Fruit fly (Drosophila melanogaster) whole organism, embryonic: Measurements from ENCODE around the gene CG33181.
A peak's percentile ranks its signal among the peaks of the same experiment; 100 is the strongest.

Experiments
- Adf1 ChIP-seq: fragments of 200-800 bp; sonication (Bioruptor generic); IDR thresholded peaks from 2 replicates; pipeline ENCODE4 v1.3.6; 2022; ENCODE audit warnings: missing biosample characterization, missing genetic modification characterization
- Antp ChIP-seq: fragments of 200-800 bp; sonication (Bioruptor generic); optimal IDR thresholded peaks from 3 replicates; lab custom pipeline; 2016; ENCODE audit warnings: missing biosample characterization, missing genetic modification characterization
- Atf3 ChIP-seq: fragments of 200-800 bp; sonication (Bioruptor generic); optimal IDR thresholded peaks from 3 replicates; lab custom pipeline; 2016; ENCODE audit warnings: missing biosample characterization, missing genetic modification characterization
- Bdp1 ChIP-seq: fragments of 200-800 bp; sonication (Bioruptor generic); optimal IDR thresholded peaks from 3 replicates; lab custom pipeline; 2016; ENCODE audit warnings: missing biosample characterization, missing genetic modification characterization
- CG12104 ChIP-seq: fragments of 200-800 bp; sonication (Bioruptor generic); optimal IDR thresholded peaks from 3 replicates; lab custom pipeline; 2016; ENCODE audit warnings: missing biosample characterization, missing genetic modification characterization
- CG12769 ChIP-seq: fragments of 200-800 bp; sonication (Bioruptor generic); optimal IDR thresholded peaks from 2 replicates; lab custom pipeline; 2019; ENCODE audit warnings: missing biosample characterization, mild to moderate bottlenecking, missing genetic modification characterization, moderate library complexity
- CG13296 ChIP-seq: fragments of 200-800 bp; sonication (Bioruptor generic); optimal IDR thresholded peaks from 3 replicates; lab custom pipeline; 2018; ENCODE audit warnings: missing biosample characterization, mild to moderate bottlenecking, missing genetic modification characterization
- CG15269 ChIP-seq: fragments of 200-800 bp; sonication (Bioruptor generic); optimal IDR thresholded peaks from 2 replicates; lab custom pipeline; 2018; ENCODE audit warnings: missing biosample characterization, mild to moderate bottlenecking, missing genetic modification characterization, moderate library complexity
- CG15601 ChIP-seq: fragments of 200-800 bp; sonication (Bioruptor generic); optimal IDR thresholded peaks from 3 replicates; lab custom pipeline; 2019; ENCODE audit warnings: missing biosample characterization, mild to moderate bottlenecking, missing genetic modification characterization, moderate library complexity
- CG17612 ChIP-seq: fragments of 200-800 bp; sonication (Bioruptor generic); IDR thresholded peaks from 2 replicates; pipeline ENCODE4 v1.3.6; 2022; ENCODE audit warnings: missing biosample characterization, missing genetic modification characterization
- CG18619 ChIP-seq: fragments of 200-800 bp; sonication (Bioruptor generic); optimal IDR thresholded peaks from 3 replicates; lab custom pipeline; 2017; ENCODE audit warnings: missing biosample characterization, mild to moderate bottlenecking, missing genetic modification characterization
- CG4360 ChIP-seq: fragments of 200-800 bp; sonication (Bioruptor generic); IDR thresholded peaks from 2 replicates; pipeline ENCODE4 v1.3.6; 2022; ENCODE audit warnings: missing biosample characterization, missing genetic modification characterization
- CG4424 ChIP-seq: fragments of 200-800 bp; sonication (Bioruptor generic); optimal IDR thresholded peaks from 3 replicates; lab custom pipeline; 2016; ENCODE audit warnings: missing biosample characterization, missing genetic modification characterization
- CG8290 ChIP-seq, 3 experiments: fragments of 200-800 bp; sonication (Bioruptor generic); optimal IDR thresholded peaks; 2 replicates each; lab custom pipeline; 2016 to 2019; ENCODE audit warnings: missing biosample characterization in 3 of 3, missing genetic modification characterization in 3 of 3, mild to moderate bottlenecking in 2 of 3, moderate library complexity in 1 of 3
- CG9817 ChIP-seq: fragments of 200-800 bp; sonication (Bioruptor generic); optimal IDR thresholded peaks from 2 replicates; lab custom pipeline; 2018; ENCODE audit warnings: missing biosample characterization, mild to moderate bottlenecking, missing genetic modification characterization, moderate library complexity
- CHES-1-like ChIP-seq: fragments of 200-800 bp; sonication (Bioruptor generic); optimal IDR thresholded peaks from 2 replicates; lab custom pipeline; 2016; ENCODE audit warnings: missing biosample characterization, missing genetic modification characterization
- Dek ChIP-seq: fragments of 200-800 bp; sonication (Bioruptor generic); optimal IDR thresholded peaks from 3 replicates; lab custom pipeline; 2019; ENCODE audit warnings: missing biosample characterization, mild to moderate bottlenecking, missing genetic modification characterization, moderate library complexity
- Dip2 ChIP-seq: fragments of 200-800 bp; sonication (Bioruptor generic); IDR thresholded peaks from 2 replicates; pipeline ENCODE4 v1.3.6; 2022; ENCODE audit warnings: missing biosample characterization, missing genetic modification characterization
- Dll ChIP-seq: fragments of 200-800 bp; sonication (Bioruptor generic); IDR thresholded peaks from 4 replicates; pipeline ENCODE4 v1.3.6; 2022; ENCODE audit warnings: missing biosample characterization, missing genetic modification characterization; ENCODE audit not compliant: partially characterized antibody
- HmgZ ChIP-seq: fragments of 200-800 bp; sonication (Bioruptor generic); optimal IDR thresholded peaks from 2 replicates; lab custom pipeline; 2018; ENCODE audit warnings: missing biosample characterization, mild to moderate bottlenecking, missing genetic modification characterization
- Hr78 ChIP-seq, 2 experiments: fragments of 200-800 bp in 1 of 2; fragments of >200 bp in 1 of 2; sonication (Bioruptor generic) in 1 of 2; optimal IDR thresholded peaks; 2 replicates each; lab custom pipeline; 2017 to 2019; ENCODE audit warnings: missing biosample characterization in 2 of 2, missing genetic modification characterization in 2 of 2, mild to moderate bottlenecking in 1 of 2, moderate library complexity in 1 of 2
- NFAT ChIP-seq: fragments of 200-800 bp; sonication (Bioruptor generic); IDR thresholded peaks from 2 replicates; pipeline ENCODE4 v1.3.6; 2022; ENCODE audit warnings: missing biosample characterization, missing genetic modification characterization
- Sry-δ ChIP-seq: fragments of 200-800 bp; sonication (Bioruptor generic); optimal IDR thresholded peaks from 2 replicates; lab custom pipeline; 2016; ENCODE audit warnings: missing biosample characterization, missing genetic modification characterization
- Vsx1 ChIP-seq: fragments of 200-800 bp; sonication (Bioruptor generic); optimal IDR thresholded peaks from 2 replicates; lab custom pipeline; 2017; ENCODE audit warnings: missing biosample characterization, mild to moderate bottlenecking, missing genetic modification characterization, missing genetic modification reagents
- Xrp1 ChIP-seq: fragments of 200-800 bp; sonication (Bioruptor generic); IDR thresholded peaks from 2 replicates; pipeline ENCODE4 v1.3.6; 2022; ENCODE audit warnings: missing biosample characterization, missing genetic modification characterization
- aop ChIP-seq: fragments of 200-800 bp; sonication (Bioruptor generic); IDR thresholded peaks from 2 replicates; pipeline ENCODE4 v1.3.6; 2022; ENCODE audit warnings: missing biosample characterization, missing genetic modification characterization
- cas ChIP-seq: fragments of 200-800 bp; sonication (Bioruptor generic); IDR thresholded peaks from 2 replicates; pipeline ENCODE4 v1.3.6; 2022; ENCODE audit warnings: missing biosample characterization, missing genetic modification characterization
- cg ChIP-seq: fragments of 200-800 bp; sonication (Bioruptor generic); optimal IDR thresholded peaks from 3 replicates; lab custom pipeline; 2019; ENCODE audit warnings: missing biosample characterization, mild to moderate bottlenecking, missing genetic modification characterization, moderate library complexity
- chn ChIP-seq: fragments of 200-800 bp; sonication (Bioruptor generic); optimal IDR thresholded peaks from 2 replicates; lab custom pipeline; 2016; ENCODE audit warnings: missing biosample characterization, missing genetic modification characterization
- esg ChIP-seq: fragments of 200-800 bp; sonication (Bioruptor generic); conservative IDR thresholded peaks from 2 replicates; pipeline ENCODE4 v1.3.6; 2022; ENCODE audit warnings: missing biosample characterization, missing genetic modification characterization
- gce ChIP-seq: fragments of 200-800 bp; sonication (Bioruptor generic); IDR thresholded peaks from 3 replicates; pipeline ENCODE4 v1.3.6; 2022; ENCODE audit warnings: missing biosample characterization, missing genetic modification characterization
- grau ChIP-seq: fragments of 200-800 bp; optimal IDR thresholded peaks from 3 replicates; lab custom pipeline; 2019; ENCODE audit warnings: missing biosample characterization, mild to moderate bottlenecking, missing genetic modification characterization, moderate library complexity
- hkb ChIP-seq, 2 experiments: fragments of 200-800 bp in 1 of 2; fragments of >200 bp in 1 of 2; sonication (Bioruptor generic) in 1 of 2; IDR thresholded peaks in 1 of 2; optimal IDR thresholded peaks in 1 of 2; 2 replicates each; pipeline versions ENCODE4 v1.3.6 to Lab custom; 2017 to 2022; ENCODE audit warnings: missing biosample characterization in 1 of 2, missing genetic modification characterization in 1 of 2
- ind ChIP-seq: fragments of 200-800 bp; sonication (Bioruptor generic); optimal IDR thresholded peaks from 3 replicates; lab custom pipeline; 2016; ENCODE audit warnings: missing biosample characterization, missing genetic modification characterization
- kah ChIP-seq: fragments of 200-800 bp; sonication (Bioruptor generic); optimal IDR thresholded peaks from 2 replicates; lab custom pipeline; 2018; ENCODE audit warnings: missing biosample characterization, mild to moderate bottlenecking, missing genetic modification characterization
- klu ChIP-seq: fragments of 200-800 bp; sonication (Bioruptor generic); IDR thresholded peaks from 2 replicates; pipeline ENCODE4 v1.3.6; 2022; ENCODE audit warnings: missing biosample characterization, missing genetic modification characterization
- lmd ChIP-seq: fragments of 200-800 bp; sonication (Bioruptor generic); IDR thresholded peaks from 2 replicates; pipeline ENCODE4 v1.3.6; 2022; ENCODE audit warnings: missing biosample characterization, missing genetic modification characterization
- mld ChIP-seq: fragments of 200-800 bp; sonication (Bioruptor generic); IDR thresholded peaks from 3 replicates; pipeline ENCODE4 v1.3.6; 2022; ENCODE audit warnings: missing biosample characterization, missing genetic modification characterization; ENCODE audit not compliant: partially characterized antibody
- nerfin-2 ChIP-seq: fragments of 200-800 bp; sonication (Bioruptor generic); IDR thresholded peaks from 2 replicates; pipeline ENCODE4 v1.3.6; 2022; ENCODE audit warnings: missing biosample characterization, missing genetic modification characterization; ENCODE audit not compliant: partially characterized antibody
- prd ChIP-seq, 3 experiments: fragments of >200 bp in 2 of 3; fragments of 200-800 bp in 1 of 3; sonication (Bioruptor generic) in 1 of 3; optimal IDR thresholded peaks in 2 of 3; IDR thresholded peaks in 1 of 3; 2 replicates in 2 of 3; 3 replicates in 1 of 3; pipeline versions ENCODE4 v1.3.6 to Lab custom; 2017 to 2022; ENCODE audit warnings: missing biosample characterization in 1 of 3, missing genetic modification characterization in 1 of 3
- psq ChIP-seq: fragments of 200-800 bp; sonication (Bioruptor generic); optimal IDR thresholded peaks from 2 replicates; lab custom pipeline; 2017; ENCODE audit warnings: missing biosample characterization, missing genetic modification characterization
- pzg ChIP-seq: fragments of 200-800 bp; sonication (Bioruptor generic); optimal IDR thresholded peaks from 3 replicates; lab custom pipeline; 2018; ENCODE audit warnings: missing biosample characterization, mild to moderate bottlenecking, missing genetic modification characterization, moderate library complexity
- row ChIP-seq: fragments of 200-800 bp; sonication (Bioruptor generic); IDR thresholded peaks from 3 replicates; pipeline ENCODE4 v1.3.6; 2022; ENCODE audit warnings: missing biosample characterization, missing genetic modification characterization
- sisA ChIP-seq: fragments of 200-800 bp; sonication (Bioruptor generic); IDR thresholded peaks from 2 replicates; pipeline ENCODE4 v1.3.6; 2022; ENCODE audit warnings: missing biosample characterization, missing genetic modification characterization
- sqz ChIP-seq: fragments of 200-800 bp; sonication (Bioruptor generic); optimal IDR thresholded peaks from 3 replicates; lab custom pipeline; 2018; ENCODE audit warnings: missing biosample characterization, mild to moderate bottlenecking, missing genetic modification characterization
- stc ChIP-seq: fragments of 200-800 bp; sonication (Bioruptor generic); IDR thresholded peaks from 2 replicates; pipeline ENCODE4 v1.3.6; 2022; ENCODE audit warnings: missing biosample characterization, missing genetic modification characterization
- stwl ChIP-seq: fragments of 200-800 bp; sonication (Bioruptor generic); optimal IDR thresholded peaks from 3 replicates; lab custom pipeline; 2018; ENCODE audit warnings: missing biosample characterization, mild to moderate bottlenecking, missing genetic modification characterization, moderate library complexity
- ttk ChIP-seq: fragments of 200-800 bp; sonication (Bioruptor generic); IDR thresholded peaks from 2 replicates; pipeline ENCODE4 v2.1.2; 2022; ENCODE audit warnings: missing biosample characterization, missing genetic modification characterization
- unc-4 ChIP-seq: fragments of 200-800 bp; sonication (Bioruptor generic); IDR thresholded peaks from 2 replicates; pipeline ENCODE4 v1.3.6; 2022; ENCODE audit warnings: missing biosample characterization, missing genetic modification characterization; ENCODE audit not compliant: partially characterized antibody
- zen ChIP-seq: fragments of 200-800 bp; sonication (Bioruptor generic); optimal IDR thresholded peaks from 3 replicates; lab custom pipeline; 2018; ENCODE audit warnings: missing biosample characterization, mild to moderate bottlenecking, missing genetic modification characterization, moderate library complexity

CG33181 gene

DNA sequence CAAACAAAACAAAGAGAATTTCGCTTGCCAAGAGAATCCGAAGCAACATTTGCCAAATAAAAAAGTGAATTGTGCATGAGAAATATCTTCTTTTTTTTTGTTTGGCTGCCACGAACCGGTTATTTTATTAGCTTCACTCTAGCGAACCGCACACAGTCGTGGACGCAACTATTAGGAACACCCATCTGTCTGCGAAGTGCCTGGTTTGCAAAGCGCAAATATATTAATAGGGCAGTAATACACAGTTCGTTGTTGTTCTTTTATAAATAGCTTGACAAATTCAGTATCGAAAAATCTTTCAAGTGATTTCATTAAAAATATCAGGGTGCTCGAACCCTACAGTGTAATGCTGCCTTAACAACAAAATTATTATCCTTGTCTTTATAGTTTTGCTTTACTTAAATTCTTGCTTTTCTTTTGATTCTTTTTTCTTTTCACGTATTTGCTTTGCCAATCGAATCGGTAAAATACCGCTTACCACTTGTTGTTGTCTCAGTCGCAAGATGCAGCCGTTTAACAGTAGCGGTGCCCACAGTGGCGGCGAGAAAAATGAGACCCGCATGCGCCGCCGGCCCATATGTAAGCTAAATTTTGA lies 2.4 kb downstream of the CG33181 start (continued):
- no peak for TF ChIP-seq psq
- TF ChIP-seq CG15601 (tag; lab: Kevin White, UChicago), result no peak
- no peak for TF ChIP-seq aop (GFP tag; lab: Robert Waterston, UW)
- TF ChIP-seq unc-4 (GFP tag; lab: Robert Waterston, UW), result no peak
- TF ChIP-seq Dek (tag; lab: Kevin White, UChicago), result no peak
- no peak for TF ChIP-seq hkb (optimal IDR thresholded peaks at IDR 0.05; lab: Kevin White, UChicago)
- no peak for TF ChIP-seq hkb (GFP tag; IDR thresholded peaks at IDR 0.05; lab: Robert Waterston, UW)
- TF ChIP-seq grau (tag; lab: Kevin White, UChicago), result peak; percentile 16
- no peak for TF ChIP-seq HmgZ (tag; lab: Kevin White, UChicago)
- peak; percentile 44 for TF ChIP-seq Antp
- TF ChIP-seq CG18619 (GFP tag; lab: Kevin White, UChicago), result no peak
- TF ChIP-seq lmd (GFP tag; lab: Robert Waterston, UW), result no peak; the same call in 1 of the 2 replicates
- TF ChIP-seq stwl, result no peak
- TF ChIP-seq prd (optimal IDR thresholded peaks at IDR 0.05; lab: Kevin White, UChicago), result no peak
- peak; percentile 27; the same call in 1 of the 3 replicates for TF ChIP-seq prd (GFP tag; IDR thresholded peaks at IDR 0.05; lab: Robert Waterston, UW)
- TF ChIP-seq mld (GFP tag; lab: Robert Waterston, UW), result no peak
- TF ChIP-seq ind (GFP tag; lab: Kevin White, UChicago), result peak; percentile 32
- TF ChIP-seq Hr78 (GFP tag; optimal IDR thresholded peaks at IDR 0.05; lab: Kevin White, UChicago), result no peak
- no peak for TF ChIP-seq Sry-δ (GFP tag; lab: Kevin White, UChicago)
- TF ChIP-seq CG8290 (GFP tag; optimal IDR thresholded peaks at IDR 0.05; lab: Kevin White, UChicago), result no peak
- TF ChIP-seq CG8290 (tag; optimal IDR thresholded peaks at IDR 0.05; lab: Kevin White, UChicago), result no peak
- no peak for TF ChIP-seq ttk (GFP tag; lab: Robert Waterston, UW)
- no peak for TF ChIP-seq Dll (GFP tag; lab: Robert Waterston, UW)
- peak; percentile 17 for TF ChIP-seq chn (GFP tag; lab: Kevin White, UChicago)
- peak; percentile 31; the same call in 1 of the 2 replicates for TF ChIP-seq Xrp1 (GFP tag; lab: Robert Waterston, UW)
- TF ChIP-seq kah (GFP tag; lab: Kevin White, UChicago), result no peak
- TF ChIP-seq CG15269 (tag; lab: Kevin White, UChicago), result peak; percentile 7
- no peak for TF ChIP-seq Dip2 (GFP tag; lab: Robert Waterston, UW)
- no peak for TF ChIP-seq CG12104 (GFP tag; lab: Kevin White, UChicago)
- TF ChIP-seq nerfin-2, result no peak
- no peak for TF ChIP-seq CG9817
- TF ChIP-seq gce (GFP tag; lab: Robert Waterston, UW), result no peak
- no peak for TF ChIP-seq Bdp1 (GFP tag; lab: Kevin White, UChicago)
- no peak for TF ChIP-seq klu (GFP tag; lab: Robert Waterston, UW)
- TF ChIP-seq sisA, result no peak
- TF ChIP-seq sqz, result peak; percentile 13
- no peak for TF ChIP-seq esg (GFP tag; lab: Robert Waterston, UW)

DNA sequence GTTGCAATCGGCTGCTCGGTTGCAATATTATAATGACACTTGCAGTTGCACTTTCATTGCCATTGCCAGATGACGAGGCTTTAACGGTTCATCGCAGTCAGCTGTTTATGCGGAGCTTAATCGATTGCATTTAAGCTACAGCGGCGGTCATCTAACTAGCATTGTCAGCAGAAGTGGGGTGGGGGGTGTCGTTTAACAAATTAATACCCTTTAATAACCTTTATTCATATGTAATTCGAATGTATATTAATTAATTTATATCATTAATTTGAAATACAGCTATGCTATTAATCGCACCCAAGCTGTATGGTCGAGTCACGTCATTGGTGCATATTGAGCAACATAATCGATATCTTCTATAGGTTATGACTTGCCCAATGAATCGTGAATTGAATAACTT lies 3.7 kb downstream of the CG33181 start:
- peak; percentile 88 for TF ChIP-seq stc
- peak; percentile 80 for TF ChIP-seq row (GFP tag; lab: Robert Waterston, UW)
- TF ChIP-seq cg (GFP tag; lab: Kevin White, UChicago), result no peak
- no peak for TF ChIP-seq CG17612 (GFP tag; lab: Robert Waterston, UW)
- peak; percentile 36 for TF ChIP-seq Vsx1 (GFP tag; lab: Kevin White, UChicago)
- peak; percentile 44 for TF ChIP-seq CG12769
- no peak for TF ChIP-seq pzg (GFP tag; lab: Kevin White, UChicago)
- TF ChIP-seq CG13296 (GFP tag; lab: Kevin White, UChicago), result peak; percentile 66
- no peak for TF ChIP-seq Atf3
- no peak for TF ChIP-seq CHES-1-like (GFP tag; lab: Kevin White, UChicago)
- TF ChIP-seq NFAT (GFP tag; lab: Robert Waterston, UW), result peak; percentile 45; the same call in 1 of the 2 replicates
- TF ChIP-seq cas (GFP tag; lab: Robert Waterston, UW), result no peak
- TF ChIP-seq CG4360 (GFP tag; lab: Robert Waterston, UW), result peak; percentile 43; the same call in 1 of the 2 replicates
- peak; percentile 77 for TF ChIP-seq CG4424 (GFP tag; lab: Kevin White, UChicago)
- TF ChIP-seq zen (tag; lab: Kevin White, UChicago), result peak; percentile 45
- no peak for TF ChIP-seq Adf1 (GFP tag; lab: Robert Waterston, UW)
